Fruit fly (Drosophila melanogaster) whole organism, embryonic: ENCODE measurements around the gene CG42758.

Experiments used
- CG1024 ChIP-seq: fragments of 200-800 bp; sonication (Bioruptor generic); IDR thresholded peaks from 2 replicates; pipeline ENCODE4 v1.3.6; 2022; ENCODE audit warnings: missing biosample characterization, missing genetic modification characterization
- CG12659 ChIP-seq: fragments of 200-800 bp; sonication (Bioruptor generic); optimal IDR thresholded peaks from 3 replicates; lab custom pipeline; 2017; ENCODE audit warnings: mild to moderate bottlenecking, missing biosample characterization, missing genetic modification reagents, missing genetic modification characterization
- CG13424 ChIP-seq: fragments of 200-800 bp; sonication (Bioruptor generic); optimal IDR thresholded peaks from 2 replicates; lab custom pipeline; 2019; ENCODE audit warnings: missing biosample characterization, mild to moderate bottlenecking, missing genetic modification characterization, moderate library complexity
- CG15601 ChIP-seq: fragments of 200-800 bp; sonication (Bioruptor generic); optimal IDR thresholded peaks from 3 replicates; lab custom pipeline; 2019; ENCODE audit warnings: missing biosample characterization, mild to moderate bottlenecking, missing genetic modification characterization, moderate library complexity
- CG1602 ChIP-seq: fragments of 200-800 bp; sonication (Bioruptor generic); optimal IDR thresholded peaks from 3 replicates; lab custom pipeline; 2016; ENCODE audit warnings: missing biosample characterization, missing genetic modification characterization
- CG16813 ChIP-seq: fragments of 200-800 bp; sonication (Bioruptor generic); IDR thresholded peaks from 3 replicates; pipeline ENCODE4 v1.3.6; 2022; ENCODE audit warnings: missing biosample characterization, missing genetic modification characterization; ENCODE audit not compliant: partially characterized antibody
- CG17361 ChIP-seq: fragments of 200-800 bp; sonication (Bioruptor generic); IDR thresholded peaks from 3 replicates; pipeline ENCODE4 v1.3.6; 2022; ENCODE audit warnings: missing biosample characterization, missing genetic modification characterization
- CG17829 ChIP-seq: fragments of 200-800 bp; optimal IDR thresholded peaks from 2 replicates; lab custom pipeline; 2019; ENCODE audit warnings: missing biosample characterization, mild to moderate bottlenecking, missing genetic modification characterization, moderate library complexity
- CG18011 ChIP-seq: fragments of 200-800 bp; sonication (Bioruptor generic); optimal IDR thresholded peaks from 2 replicates; lab custom pipeline; 2017; ENCODE audit warnings: missing biosample characterization, missing genetic modification characterization, mild to moderate bottlenecking, moderate library complexity, missing genotype
- CG18599 ChIP-seq: fragments of 200-800 bp; sonication (Bioruptor generic); optimal IDR thresholded peaks from 3 replicates; lab custom pipeline; 2017; ENCODE audit warnings: missing biosample characterization, missing genetic modification characterization, mild to moderate bottlenecking, moderate library complexity, missing genetic modification reagents
- CG30431 ChIP-seq: fragments of 200-800 bp; sonication (Bioruptor generic); optimal IDR thresholded peaks from 2 replicates; lab custom pipeline; 2017; ENCODE audit warnings: missing biosample characterization, missing genetic modification characterization
- CG31441 ChIP-seq: fragments of 200-800 bp; sonication (Bioruptor generic); IDR thresholded peaks from 2 replicates; pipeline ENCODE4 v1.3.6; 2022; ENCODE audit warnings: missing biosample characterization, missing genetic modification characterization
- CG32532 ChIP-seq: fragments of 200-800 bp; sonication (Bioruptor generic); IDR thresholded peaks from 2 replicates; pipeline ENCODE4 v1.3.6; 2022; ENCODE audit warnings: missing biosample characterization, missing genetic modification characterization
- CG3281 ChIP-seq: fragments of 200-800 bp; sonication (Bioruptor generic); optimal IDR thresholded peaks from 3 replicates; lab custom pipeline; 2017; ENCODE audit warnings: missing biosample characterization, mild to moderate bottlenecking, missing genetic modification characterization
- CG33557 ChIP-seq: fragments of 200-800 bp; sonication (Bioruptor generic); optimal IDR thresholded peaks from 2 replicates; lab custom pipeline; 2019; ENCODE audit warnings: missing biosample characterization, mild to moderate bottlenecking, missing genetic modification characterization, moderate library complexity
- CG3407 ChIP-seq: fragments of 200-800 bp; sonication (Bioruptor generic); optimal IDR thresholded peaks from 2 replicates; lab custom pipeline; 2018; ENCODE audit warnings: missing biosample characterization, mild to moderate bottlenecking, missing genetic modification characterization
- CG5953 ChIP-seq: fragments of 200-800 bp; sonication (Bioruptor generic); IDR thresholded peaks from 2 replicates; pipeline ENCODE4 v1.3.6; 2022; ENCODE audit warnings: missing biosample characterization, missing genetic modification characterization
- CG6175 ChIP-seq: fragments of 200-800 bp; sonication (Bioruptor generic); IDR thresholded peaks from 3 replicates; pipeline ENCODE4 v1.3.6; 2022; ENCODE audit warnings: missing biosample characterization, missing genetic modification characterization
- CG8924 ChIP-seq: fragments of 200-800 bp; optimal IDR thresholded peaks from 3 replicates; lab custom pipeline; 2019; ENCODE audit warnings: missing biosample characterization, mild to moderate bottlenecking, missing genetic modification characterization, moderate library complexity
- CG9727 ChIP-seq: fragments of 200-800 bp; sonication (Bioruptor generic); optimal IDR thresholded peaks from 3 replicates; lab custom pipeline; 2017; ENCODE audit warnings: missing biosample characterization, mild to moderate bottlenecking, missing genetic modification characterization
- CoRest ChIP-seq: fragments of 200-800 bp; sonication (Bioruptor generic); optimal IDR thresholded peaks from 3 replicates; lab custom pipeline; 2018; ENCODE audit warnings: missing biosample characterization, mild to moderate bottlenecking, missing genetic modification characterization, moderate library complexity
- Dek ChIP-seq: fragments of 200-800 bp; sonication (Bioruptor generic); optimal IDR thresholded peaks from 3 replicates; lab custom pipeline; 2019; ENCODE audit warnings: missing biosample characterization, mild to moderate bottlenecking, missing genetic modification characterization, moderate library complexity
- Dip3 ChIP-seq: fragments of 200-800 bp; sonication (Bioruptor generic); optimal IDR thresholded peaks from 3 replicates; lab custom pipeline; 2016; ENCODE audit warnings: missing biosample characterization, missing genetic modification characterization
- Hmr ChIP-seq: fragments of 200-800 bp; sonication (Bioruptor generic); optimal IDR thresholded peaks from 3 replicates; lab custom pipeline; 2017; ENCODE audit warnings: mild to moderate bottlenecking, missing biosample characterization, missing genetic modification reagents, missing genetic modification characterization
- Rfx ChIP-seq: fragments of 200-800 bp; sonication (Bioruptor generic); IDR thresholded peaks from 2 replicates; pipeline ENCODE4 v1.3.6; 2022; ENCODE audit warnings: missing biosample characterization, missing genetic modification characterization
- Sox100B ChIP-seq: fragments of 200-800 bp; sonication (Bioruptor generic); optimal IDR thresholded peaks from 3 replicates; lab custom pipeline; 2018; ENCODE audit warnings: missing biosample characterization, mild to moderate bottlenecking, missing genetic modification characterization
- Trl ChIP-seq, 3 experiments: fragments of >200 bp in 2 of 3; fragments of 200-800 bp in 1 of 3; sonication (Bioruptor generic) in 1 of 3; optimal IDR thresholded peaks; 2 replicates in 1 of 3; 3 replicates in 2 of 3; lab custom pipeline; 2016 to 2017; ENCODE audit warnings: missing biosample characterization in 1 of 3, missing genetic modification characterization in 1 of 3
- az2 ChIP-seq: fragments of 200-800 bp; sonication (Bioruptor generic); optimal IDR thresholded peaks from 3 replicates; lab custom pipeline; 2016; ENCODE audit warnings: missing biosample characterization, missing genetic modification characterization
- cato ChIP-seq: fragments of 200-800 bp; sonication (Bioruptor generic); optimal IDR thresholded peaks from 2 replicates; lab custom pipeline; 2016; ENCODE audit warnings: missing biosample characterization, missing genetic modification characterization, borderline replicate concordance
- chinmo ChIP-seq: fragments of 200-800 bp; sonication (Bioruptor generic); IDR thresholded peaks from 4 replicates; pipeline ENCODE4 v1.3.6; 2022; ENCODE audit warnings: missing biosample characterization, missing genetic modification characterization; ENCODE audit not compliant: partially characterized antibody
- chn ChIP-seq: fragments of 200-800 bp; sonication (Bioruptor generic); optimal IDR thresholded peaks from 2 replicates; lab custom pipeline; 2016; ENCODE audit warnings: missing biosample characterization, missing genetic modification characterization
- dysf ChIP-seq: fragments of 200-800 bp; sonication (Bioruptor generic); IDR thresholded peaks from 3 replicates; pipeline ENCODE4 v1.3.6; 2022; ENCODE audit warnings: missing biosample characterization, missing genetic modification characterization
- emc ChIP-seq: fragments of 200-800 bp; sonication (Bioruptor generic); optimal IDR thresholded peaks from 2 replicates; lab custom pipeline; 2016; ENCODE audit warnings: missing biosample characterization, missing genetic modification characterization
- ems ChIP-seq: fragments of 200-800 bp; sonication (Bioruptor generic); optimal IDR thresholded peaks from 3 replicates; lab custom pipeline; 2016; ENCODE audit warnings: missing biosample characterization, missing genetic modification characterization
- grau ChIP-seq: fragments of 200-800 bp; optimal IDR thresholded peaks from 3 replicates; lab custom pipeline; 2019; ENCODE audit warnings: missing biosample characterization, mild to moderate bottlenecking, missing genetic modification characterization, moderate library complexity
- her ChIP-seq: fragments of 200-800 bp; sonication (Bioruptor generic); optimal IDR thresholded peaks from 2 replicates; lab custom pipeline; 2016; ENCODE audit warnings: missing biosample characterization, missing genetic modification characterization
- jing ChIP-seq: fragments of 200-800 bp; sonication (Bioruptor generic); optimal IDR thresholded peaks from 2 replicates; lab custom pipeline; 2018; ENCODE audit warnings: missing biosample characterization, mild to moderate bottlenecking, missing genetic modification characterization
- kah ChIP-seq: fragments of 200-800 bp; sonication (Bioruptor generic); optimal IDR thresholded peaks from 2 replicates; lab custom pipeline; 2018; ENCODE audit warnings: missing biosample characterization, mild to moderate bottlenecking, missing genetic modification characterization
- lmd ChIP-seq: fragments of 200-800 bp; sonication (Bioruptor generic); IDR thresholded peaks from 2 replicates; pipeline ENCODE4 v1.3.6; 2022; ENCODE audit warnings: missing biosample characterization, missing genetic modification characterization
- mam ChIP-seq: fragments of 200-800 bp; sonication (Bioruptor generic); optimal IDR thresholded peaks from 3 replicates; lab custom pipeline; 2016; ENCODE audit warnings: missing biosample characterization, missing genetic modification characterization
- pzg ChIP-seq: fragments of 200-800 bp; sonication (Bioruptor generic); optimal IDR thresholded peaks from 3 replicates; lab custom pipeline; 2018; ENCODE audit warnings: missing biosample characterization, mild to moderate bottlenecking, missing genetic modification characterization, moderate library complexity
- sens ChIP-seq: fragments of 200-800 bp; sonication (Bioruptor generic); peaks from one replicate; lab custom pipeline; 2016; ENCODE audit warnings: missing biosample characterization, missing genetic modification characterization
- sqz ChIP-seq: fragments of 200-800 bp; sonication (Bioruptor generic); optimal IDR thresholded peaks from 3 replicates; lab custom pipeline; 2018; ENCODE audit warnings: missing biosample characterization, mild to moderate bottlenecking, missing genetic modification characterization
- tio ChIP-seq: fragments of 200-800 bp; sonication (Bioruptor generic); optimal IDR thresholded peaks from 2 replicates; lab custom pipeline; 2017; ENCODE audit warnings: missing biosample characterization, missing genetic modification characterization, inconsistent platforms
- trem ChIP-seq: fragments of 200-800 bp; optimal IDR thresholded peaks from 3 replicates; lab custom pipeline; 2019; ENCODE audit warnings: missing biosample characterization, mild to moderate bottlenecking, missing genetic modification characterization, moderate library complexity
- vvl ChIP-seq: fragments of 200-800 bp; sonication (Bioruptor generic); IDR thresholded peaks from 2 replicates; pipeline ENCODE4 v1.3.6; 2022; ENCODE audit warnings: missing biosample characterization, missing genetic modification characterization
- wor ChIP-seq: fragments of 200-800 bp; sonication (Bioruptor generic); IDR thresholded peaks from 2 replicates; pipeline ENCODE4 v1.3.6; 2022; ENCODE audit warnings: missing biosample characterization, missing genetic modification characterization

Gene CG42758

dm6 chr3L:14612945-14613791 lies 45.9 kb downstream of the CG42758 start (continued):
- TF ChIP-seq cato (peak; percentile 13), Trl (optimal IDR thresholded peaks at IDR 0.05; lab: Kevin White, UChicago) (peak; percentile 22 to 32), Trl (GFP tag; optimal IDR thresholded peaks at IDR 0.05; lab: Kevin White, UChicago) (no peak), az2 (GFP tag; lab: Kevin White, UChicago) (peak; percentile 48), mam (GFP tag; lab: Kevin White, UChicago) (peak; percentile 26), CG9727 (GFP tag; lab: Kevin White, UChicago) (peak; percentile 65), emc (GFP tag; lab: Kevin White, UChicago) (no peak), Dek (peak; percentile 3), CG17361 (GFP tag; lab: Robert Waterston, UW) (peak; percentile 74; the same call in 2 of the 3 replicates), wor (GFP tag; lab: Robert Waterston, UW) (0 out of 2 replicates have a peak, but pooled peaks have one; percentile 12), CG1024 (0 out of 2 replicates have a peak, but pooled peaks have one; percentile 2), CG33557 (GFP tag; lab: Kevin White, UChicago) (peak; percentile 61), CG31441 (0 out of 2 replicates have a peak, but pooled peaks have one; percentile 49), sqz (GFP tag; lab: Kevin White, UChicago) (peak; percentile 0), Hmr (GFP tag; lab: Kevin White, UChicago) (peak; percentile 49), CG18599 (GFP tag; lab: Kevin White, UChicago) (peak; percentile 36), CG3281 (GFP tag; lab: Kevin White, UChicago) (peak; percentile 29), CG12659 (GFP tag; lab: Kevin White, UChicago) (peak; percentile 24), lmd (peak; percentile 44), tio (GFP tag; lab: Kevin White, UChicago) (peak; percentile 63), CG15601 (peak; percentile 56), her (GFP tag; lab: Kevin White, UChicago) (no peak), trem (tag; lab: Kevin White, UChicago) (peak; percentile 24), chn (GFP tag; lab: Kevin White, UChicago) (peak; percentile 14), vvl (GFP tag; lab: Robert Waterston, UW) (peak; percentile 30; the same call in 1 of the 2 replicates), CG1602 (peak; percentile 59), Sox100B (peak; percentile 39), sens (GFP tag; lab: Kevin White, UChicago) (peak; percentile 90), CG32532 (GFP tag; lab: Robert Waterston, UW) (no peak; the same call in 1 of the 2 replicates), CG5953 (GFP tag; lab: Robert Waterston, UW) (no peak), CoRest (peak; percentile 56), CG3407 (GFP tag; lab: Kevin White, UChicago) (peak; percentile 48), dysf (GFP tag; lab: Robert Waterston, UW) (0 out of 3 replicates have a peak, but pooled peaks have one; percentile 15), ems (GFP tag; lab: Kevin White, UChicago) (no peak), Dip3 (GFP tag; lab: Kevin White, UChicago) (no peak), CG18011 (GFP tag; lab: Kevin White, UChicago) (no peak), chinmo (GFP tag; lab: Robert Waterston, UW) (peak; percentile 86; the same call in 3 of the 4 replicates), CG13424 (tag; lab: Kevin White, UChicago) (peak; percentile 21), CG16813 (GFP tag; lab: Robert Waterston, UW) (no peak), jing (GFP tag; lab: Kevin White, UChicago) (peak; percentile 3), CG6175 (GFP tag; lab: Robert Waterston, UW) (peak; percentile 43; the same call in 1 of the 3 replicates), CG30431 (peak; percentile 33), CG17829 (tag; lab: Kevin White, UChicago) (peak; percentile 60), kah (GFP tag; lab: Kevin White, UChicago) (no peak), grau (tag; lab: Kevin White, UChicago) (peak; percentile 56), Rfx (GFP tag; lab: Robert Waterston, UW) (peak; percentile 50; the same call in 1 of the 2 replicates), pzg (GFP tag; lab: Kevin White, UChicago) (no peak), CG8924 (tag; lab: Kevin White, UChicago) (peak; percentile 65)
